Fruit fly (Drosophila melanogaster) whole organism, embryonic: ENCODE measurements around the gene CG43346.
A peak's percentile ranks its signal among the peaks of the same experiment; 100 is the strongest.

Experiments used
- Adf1 ChIP-seq: fragments of 200-800 bp; sonication (Bioruptor generic); IDR thresholded peaks from 2 replicates; pipeline ENCODE4 v1.3.6; 2022; ENCODE audit warnings: missing biosample characterization, missing genetic modification characterization
- CG10209 ChIP-seq: fragments of 200-800 bp; sonication (Bioruptor generic); optimal IDR thresholded peaks from 3 replicates; lab custom pipeline; 2017; ENCODE audit warnings: missing biosample characterization, mild to moderate bottlenecking, missing genetic modification characterization, missing genetic modification reagents
- CG10366 ChIP-seq: fragments of 200-800 bp; sonication (Bioruptor generic); IDR thresholded peaks from 2 replicates; pipeline ENCODE4 v1.3.6; 2022; ENCODE audit warnings: missing biosample characterization, missing genetic modification characterization
- CG12155 ChIP-seq: fragments of 200-800 bp; sonication (Bioruptor generic); optimal IDR thresholded peaks from 3 replicates; lab custom pipeline; 2016; ENCODE audit warnings: missing biosample characterization, missing genetic modification characterization
- CG13894 ChIP-seq: fragments of 200-800 bp; sonication (Bioruptor generic); optimal IDR thresholded peaks from 3 replicates; lab custom pipeline; 2018; ENCODE audit warnings: missing biosample characterization, mild to moderate bottlenecking, missing genetic modification characterization, moderate library complexity
- CG14965 ChIP-seq: fragments of 200-800 bp; sonication (Bioruptor generic); optimal IDR thresholded peaks from 2 replicates; lab custom pipeline; 2016; ENCODE audit warnings: missing biosample characterization, missing genetic modification characterization, borderline replicate concordance
- CG15269 ChIP-seq: fragments of 200-800 bp; sonication (Bioruptor generic); optimal IDR thresholded peaks from 2 replicates; lab custom pipeline; 2018; ENCODE audit warnings: missing biosample characterization, mild to moderate bottlenecking, missing genetic modification characterization, moderate library complexity
- CG15601 ChIP-seq: fragments of 200-800 bp; sonication (Bioruptor generic); optimal IDR thresholded peaks from 3 replicates; lab custom pipeline; 2019; ENCODE audit warnings: missing biosample characterization, mild to moderate bottlenecking, missing genetic modification characterization, moderate library complexity
- CG1647 ChIP-seq: fragments of 200-800 bp; sonication (Bioruptor generic); optimal IDR thresholded peaks from 3 replicates; lab custom pipeline; 2016; ENCODE audit warnings: missing biosample characterization, missing genetic modification characterization
- CG17612 ChIP-seq: fragments of 200-800 bp; sonication (Bioruptor generic); IDR thresholded peaks from 2 replicates; pipeline ENCODE4 v1.3.6; 2022; ENCODE audit warnings: missing biosample characterization, missing genetic modification characterization
- CG2678 ChIP-seq: fragments of 200-800 bp; sonication (Bioruptor generic); optimal IDR thresholded peaks from 3 replicates; lab custom pipeline; 2019; ENCODE audit warnings: missing biosample characterization, mild to moderate bottlenecking, missing genetic modification characterization, moderate library complexity
- CG2889 ChIP-seq: fragments of 200-800 bp; sonication (Bioruptor generic); IDR thresholded peaks from 3 replicates; pipeline ENCODE4 v1.3.6; 2022; ENCODE audit warnings: missing biosample characterization, missing genetic modification characterization
- CG3065 ChIP-seq: fragments of 200-800 bp; sonication (Bioruptor generic); optimal IDR thresholded peaks from 2 replicates; lab custom pipeline; 2016; ENCODE audit warnings: missing biosample characterization, missing genetic modification characterization
- CG31388 ChIP-seq: fragments of 200-800 bp; sonication (Bioruptor generic); optimal IDR thresholded peaks from 2 replicates; lab custom pipeline; 2016; ENCODE audit warnings: missing biosample characterization, missing genetic modification characterization
- CG3726 ChIP-seq: fragments of 200-800 bp; sonication (Bioruptor generic); IDR thresholded peaks from 3 replicates; pipeline ENCODE4, ENCODE4 v1.3.6; 2022; ENCODE audit warnings: missing biosample characterization, missing genetic modification characterization
- CG42726 ChIP-seq: fragments of 200-800 bp; sonication (Bioruptor generic); IDR thresholded peaks from 2 replicates; pipeline ENCODE4 v1.3.6; 2022; ENCODE audit warnings: missing biosample characterization, missing genetic modification characterization; ENCODE audit not compliant: partially characterized antibody
- CG4328 ChIP-seq: fragments of 200-800 bp; sonication (Bioruptor generic); optimal IDR thresholded peaks from 3 replicates; lab custom pipeline; 2017; ENCODE audit warnings: missing biosample characterization, missing genetic modification reagents, missing genetic modification characterization
- CG4360 ChIP-seq: fragments of 200-800 bp; sonication (Bioruptor generic); IDR thresholded peaks from 2 replicates; pipeline ENCODE4 v1.3.6; 2022; ENCODE audit warnings: missing biosample characterization, missing genetic modification characterization
- CG7357 ChIP-seq: fragments of 200-800 bp; sonication (Bioruptor generic); IDR thresholded peaks from 3 replicates; pipeline ENCODE4 v1.3.6; 2022; ENCODE audit warnings: missing biosample characterization, missing genetic modification characterization
- CG7372 ChIP-seq: fragments of 200-800 bp; sonication (Bioruptor generic); IDR thresholded peaks from 2 replicates; pipeline ENCODE4 v1.3.6; 2022; ENCODE audit warnings: missing biosample characterization, missing genetic modification characterization
- CG7786 ChIP-seq: fragments of 200-800 bp; sonication (Bioruptor generic); optimal IDR thresholded peaks from 2 replicates; lab custom pipeline; 2016; ENCODE audit warnings: missing biosample characterization, missing genetic modification characterization
- CTCF ChIP-seq: fragments of 200-800 bp; sonication (Bioruptor generic); optimal IDR thresholded peaks from 2 replicates; lab custom pipeline; 2017; ENCODE audit warnings: missing biosample characterization, mild to moderate bottlenecking, missing genetic modification characterization, moderate library complexity
- Deaf1 ChIP-seq: fragments of 200-800 bp; optimal IDR thresholded peaks from 3 replicates; lab custom pipeline; 2019; ENCODE audit warnings: missing biosample characterization, mild to moderate bottlenecking, missing genetic modification characterization, moderate library complexity
- HLH3B ChIP-seq: fragments of 200-800 bp; sonication (Bioruptor generic); IDR thresholded peaks from 2 replicates; pipeline ENCODE4 v1.3.6; 2022; ENCODE audit warnings: missing biosample characterization, missing genetic modification characterization
- Lhr ChIP-seq: fragments of 200-800 bp; sonication (Bioruptor generic); optimal IDR thresholded peaks from 3 replicates; lab custom pipeline; 2017; ENCODE audit warnings: mild to moderate bottlenecking, missing biosample characterization, missing genetic modification reagents, missing genetic modification characterization
- Lim3 ChIP-seq: fragments of 200-800 bp; sonication (Bioruptor generic); IDR thresholded peaks from 2 replicates; pipeline ENCODE4 v1.3.6; 2022; ENCODE audit warnings: missing biosample characterization, missing genetic modification characterization
- Lpt ChIP-seq: fragments of >200 bp; optimal IDR thresholded peaks from 2 replicates; lab custom pipeline; 2018; ENCODE audit warnings: missing biosample characterization, missing genetic modification characterization
- MESR4 ChIP-seq: fragments of 200-800 bp; sonication (Bioruptor generic); optimal IDR thresholded peaks from 2 replicates; lab custom pipeline; 2018; ENCODE audit warnings: missing biosample characterization, mild to moderate bottlenecking, missing genetic modification characterization, moderate library complexity
- Optix ChIP-seq: fragments of 200-800 bp; sonication (Bioruptor generic); IDR thresholded peaks from 3 replicates; pipeline ENCODE4 v1.3.6; 2022; ENCODE audit warnings: missing biosample characterization, missing genetic modification characterization
- PHDP ChIP-seq: fragments of 200-800 bp; sonication (Bioruptor generic); optimal IDR thresholded peaks from 3 replicates; lab custom pipeline; 2018; ENCODE audit warnings: missing biosample characterization, mild to moderate bottlenecking, missing genetic modification characterization, moderate library complexity
- Sox102F ChIP-seq: fragments of 200-800 bp; sonication (Bioruptor generic); optimal IDR thresholded peaks from 2 replicates; lab custom pipeline; 2018; ENCODE audit warnings: missing biosample characterization, mild to moderate bottlenecking, missing genetic modification characterization, moderate library complexity
- TFAM ChIP-seq: fragments of 200-800 bp; sonication (Bioruptor generic); optimal IDR thresholded peaks from 2 replicates; lab custom pipeline; 2017; ENCODE audit warnings: missing biosample characterization, missing genetic modification characterization, inconsistent platforms
- Tbp ChIP-seq: fragments of >200 bp; optimal IDR thresholded peaks from 2 replicates; lab custom pipeline; 2018; ENCODE audit warnings: missing biosample characterization, missing genetic modification characterization
- Xbp1 ChIP-seq: fragments of 200-800 bp; sonication (Bioruptor generic); optimal IDR thresholded peaks from 3 replicates; lab custom pipeline; 2016; ENCODE audit warnings: missing biosample characterization, mild to moderate bottlenecking, missing genetic modification characterization
- ase ChIP-seq: fragments of 200-800 bp; sonication (Bioruptor generic); IDR thresholded peaks from 3 replicates; pipeline ENCODE4 v1.3.6; 2022; ENCODE audit warnings: missing biosample characterization, missing genetic modification characterization
- ato ChIP-seq: fragments of 200-800 bp; sonication (Bioruptor generic); IDR thresholded peaks from 2 replicates; pipeline ENCODE4 v1.3.6; 2022; ENCODE audit warnings: missing biosample characterization, missing genetic modification characterization; ENCODE audit not compliant: partially characterized antibody
- br ChIP-seq: fragments of >200 bp; optimal IDR thresholded peaks from 2 replicates; lab custom pipeline; 2017
- caup ChIP-seq: fragments of 200-800 bp; sonication (Bioruptor generic); optimal IDR thresholded peaks from 3 replicates; lab custom pipeline; 2017; ENCODE audit warnings: missing biosample characterization, mild to moderate bottlenecking, missing genetic modification characterization, moderate library complexity; ENCODE audit not compliant: severe bottlenecking
- chm ChIP-seq: fragments of 200-800 bp; sonication (Bioruptor generic); IDR thresholded peaks from 2 replicates; pipeline ENCODE4 v1.3.6; 2022; ENCODE audit warnings: missing biosample characterization, missing genetic modification characterization
- crc ChIP-seq: fragments of 200-800 bp; sonication (Bioruptor generic); optimal IDR thresholded peaks from 2 replicates; lab custom pipeline; 2016; ENCODE audit warnings: missing biosample characterization, missing genetic modification characterization
- da ChIP-seq: fragments of 200-800 bp; sonication (Bioruptor generic); optimal IDR thresholded peaks from 2 replicates; lab custom pipeline; 2016; ENCODE audit warnings: missing biosample characterization, missing genetic modification characterization
- dmrt11E ChIP-seq: fragments of 200-800 bp; sonication (Bioruptor generic); optimal IDR thresholded peaks from 3 replicates; lab custom pipeline; 2018; ENCODE audit warnings: missing biosample characterization, mild to moderate bottlenecking, missing genetic modification characterization, moderate library complexity
- eve ChIP-seq, 2 experiments: fragments of >200 bp; optimal IDR thresholded peaks; 2 replicates each; lab custom pipeline; 2017; ENCODE audit warnings: missing biosample characterization in 2 of 2, missing genetic modification characterization in 2 of 2
- ewg ChIP-seq: fragments of 200-800 bp; sonication (Bioruptor generic); optimal IDR thresholded peaks from 3 replicates; lab custom pipeline; 2017; ENCODE audit warnings: mild to moderate bottlenecking, missing biosample characterization, missing genetic modification reagents, missing genetic modification characterization
- fd3F ChIP-seq: fragments of 200-800 bp; sonication (Bioruptor generic); optimal IDR thresholded peaks from 2 replicates; lab custom pipeline; 2018; ENCODE audit warnings: missing biosample characterization, mild to moderate bottlenecking, missing genetic modification characterization, moderate library complexity
- gt ChIP-seq: fragments of 200-800 bp; sonication (Bioruptor generic); IDR thresholded peaks from 2 replicates; pipeline ENCODE4 v1.3.6; 2022; ENCODE audit warnings: missing biosample characterization, missing genetic modification characterization
- hb ChIP-seq: fragments of 200-800 bp; sonication (Bioruptor generic); IDR thresholded peaks from 3 replicates; pipeline ENCODE4 v1.3.6; 2022; ENCODE audit warnings: missing biosample characterization, missing genetic modification characterization; ENCODE audit not compliant: partially characterized antibody
- nmo ChIP-seq: fragments of 200-800 bp; sonication (Bioruptor generic); optimal IDR thresholded peaks from 2 replicates; lab custom pipeline; 2018; ENCODE audit warnings: missing biosample characterization, mild to moderate bottlenecking, missing genetic modification characterization, moderate library complexity
- sens-2 ChIP-seq: fragments of 200-800 bp; sonication (Bioruptor generic); IDR thresholded peaks from 2 replicates; pipeline ENCODE4 v1.3.6; 2022; ENCODE audit warnings: missing biosample characterization, missing genetic modification characterization
- shn ChIP-seq: fragments of 200-800 bp; sonication (Bioruptor generic); optimal IDR thresholded peaks from 3 replicates; lab custom pipeline; 2016; ENCODE audit warnings: missing biosample characterization, missing genetic modification characterization
- stwl ChIP-seq: fragments of 200-800 bp; sonication (Bioruptor generic); optimal IDR thresholded peaks from 3 replicates; lab custom pipeline; 2018; ENCODE audit warnings: missing biosample characterization, mild to moderate bottlenecking, missing genetic modification characterization, moderate library complexity
- trem ChIP-seq: fragments of 200-800 bp; optimal IDR thresholded peaks from 3 replicates; lab custom pipeline; 2019; ENCODE audit warnings: missing biosample characterization, mild to moderate bottlenecking, missing genetic modification characterization, moderate library complexity

The CG43346 gene

DNA sequence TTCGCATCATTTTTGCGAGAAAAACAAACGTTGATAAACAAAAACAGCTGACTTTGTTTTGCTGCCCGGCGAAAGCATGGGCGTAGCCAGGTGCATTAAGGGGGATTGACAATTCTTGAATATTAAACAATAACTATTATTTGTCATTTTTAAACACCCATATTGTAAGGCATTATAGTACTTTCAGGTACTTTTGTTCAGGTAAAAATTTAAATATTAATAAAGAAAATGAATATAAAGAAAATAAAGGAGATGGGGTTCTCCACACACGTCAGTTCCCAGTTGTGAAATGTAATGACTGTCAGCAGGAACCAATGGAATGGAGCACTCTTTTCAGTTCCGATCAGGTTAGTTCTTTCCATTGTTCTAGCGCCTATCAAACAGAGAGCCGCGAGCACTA is 9.8 kb downstream of the CG43346 start, which contains the start of the genes Coq3 and Pld3 (continued):
- no peak for TF ChIP-seq Lpt (GFP tag; lab: Kevin White, UChicago)
- TF ChIP-seq MESR4 = peak; percentile 16
- TF ChIP-seq CG1647 (GFP tag; lab: Kevin White, UChicago) = peak; percentile 54
- TF ChIP-seq CG4328 (GFP tag; lab: Kevin White, UChicago) = peak; percentile 66
- peak; percentile 86 for TF ChIP-seq PHDP (tag; lab: Kevin White, UChicago)
- peak; percentile 81 for TF ChIP-seq CG10209
- TF ChIP-seq ewg = peak; percentile 54
- peak; percentile 42 for TF ChIP-seq shn
- TF ChIP-seq gt (GFP tag; lab: Robert Waterston, UW) = no peak
- peak; percentile 72 for TF ChIP-seq HLH3B (GFP tag; lab: Robert Waterston, UW)
- peak; percentile 75; the same call in 2 of the 3 replicates for TF ChIP-seq CG2889 (GFP tag; lab: Robert Waterston, UW)
- peak; percentile 21 for TF ChIP-seq CTCF
- TF ChIP-seq ato (GFP tag; lab: Robert Waterston, UW) = no peak
- TF ChIP-seq Lhr (GFP tag; lab: Kevin White, UChicago) = peak; percentile 36
- TF ChIP-seq stwl = peak; percentile 26
- peak; percentile 66 for TF ChIP-seq fd3F (GFP tag; lab: Kevin White, UChicago)
- peak; percentile 52 for TF ChIP-seq CG3065 (GFP tag; lab: Kevin White, UChicago)
- TF ChIP-seq CG13894 (tag; lab: Kevin White, UChicago) = peak; percentile 82
- TF ChIP-seq da (GFP tag; lab: Kevin White, UChicago) = peak; percentile 8
- no peak for TF ChIP-seq eve (GFP tag; optimal IDR thresholded peaks at IDR 0.05; lab: Kevin White, UChicago)
- peak; percentile 56 for TF ChIP-seq Adf1 (GFP tag; lab: Robert Waterston, UW)
- peak; percentile 88 for TF ChIP-seq CG12155 (GFP tag; lab: Kevin White, UChicago)
- TF ChIP-seq TFAM (GFP tag; lab: Kevin White, UChicago) = no peak
- TF ChIP-seq CG7372 (GFP tag; lab: Robert Waterston, UW) = 0 out of 2 replicates have a peak, but pooled peaks have one; percentile 28
- no peak for TF ChIP-seq CG42726
- TF ChIP-seq chm (GFP tag; lab: Robert Waterston, UW) = peak; percentile 72
- TF ChIP-seq CG2678 (tag; lab: Kevin White, UChicago) = peak; percentile 90
- peak; percentile 68 for TF ChIP-seq dmrt11E (tag; lab: Kevin White, UChicago)
- peak; percentile 69 for TF ChIP-seq CG10366 (GFP tag; lab: Robert Waterston, UW)
- no peak for TF ChIP-seq hb
- no peak for TF ChIP-seq br (lab: Kevin White, UChicago)
- TF ChIP-seq caup = peak; percentile 75
- TF ChIP-seq Sox102F (GFP tag; lab: Kevin White, UChicago) = peak; percentile 87
- 0 out of 3 replicates have a peak, but pooled peaks have one; percentile 57 for TF ChIP-seq CG3726
- TF ChIP-seq CG31388 = peak; percentile 47
- no peak for TF ChIP-seq Lim3 (GFP tag; lab: Robert Waterston, UW)
- no peak for TF ChIP-seq CG17612 (GFP tag; lab: Robert Waterston, UW)
- peak; percentile 80 for TF ChIP-seq nmo
- peak; percentile 66 for TF ChIP-seq CG7357 (GFP tag; lab: Robert Waterston, UW)
- peak; percentile 76; the same call in 2 of the 3 replicates for TF ChIP-seq ase (GFP tag; lab: Robert Waterston, UW)
- TF ChIP-seq trem (tag; lab: Kevin White, UChicago) = peak; percentile 70
- peak; percentile 84 for TF ChIP-seq CG15269 (tag; lab: Kevin White, UChicago)
- peak; percentile 56; the same call in 1 of the 2 replicates for TF ChIP-seq CG4360 (GFP tag; lab: Robert Waterston, UW)
- TF ChIP-seq Deaf1 (tag; lab: Kevin White, UChicago) = no peak
- peak; percentile 38 for TF ChIP-seq crc (GFP tag; lab: Kevin White, UChicago)
- TF ChIP-seq Xbp1 (GFP tag; lab: Kevin White, UChicago) = peak; percentile 87
- peak; percentile 73 for TF ChIP-seq CG15601 (tag; lab: Kevin White, UChicago)
- TF ChIP-seq CG14965 = no peak
- TF ChIP-seq sens-2 (GFP tag; lab: Robert Waterston, UW) = peak; percentile 81
- TF ChIP-seq Optix (GFP tag; lab: Robert Waterston, UW) = peak; percentile 74; the same call in 2 of the 3 replicates
- TF ChIP-seq Tbp (GFP tag; lab: Kevin White, UChicago) = no peak
- TF ChIP-seq CG7786 (GFP tag; lab: Kevin White, UChicago) = peak; percentile 65
